Worm (Caenorhabditis elegans): ENCODE results near the gene dim-1.

Gene dim-1

DNA sequence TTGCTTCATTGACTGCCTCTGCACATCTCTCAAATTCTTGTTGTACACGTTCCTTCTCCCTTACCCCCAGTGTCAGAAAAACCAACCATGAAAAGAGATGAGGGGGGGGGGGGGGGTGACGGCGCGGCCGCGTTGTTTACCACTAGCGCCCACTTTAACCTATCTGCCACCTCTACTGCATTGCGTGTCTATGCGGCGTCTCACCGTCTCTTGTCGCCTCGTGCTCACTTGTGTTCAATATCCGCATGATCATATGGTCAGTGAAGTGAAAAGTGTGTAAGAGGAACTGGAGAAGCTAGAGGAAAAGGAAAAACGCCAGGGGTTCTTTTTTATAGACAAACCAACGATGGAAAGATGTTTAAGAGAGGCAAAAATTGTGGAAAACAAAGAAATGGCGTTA lies 38.4 kb downstream of the dim-1 start (continued):
- TF ChIP-seq madf-10 (tag; optimal IDR thresholded peaks at IDR 0.05) (peak; percentile 70), hrde-1 (tag; optimal IDR thresholded peaks at IDR 0.05; ENCODE audit: borderline replicate concordance) (no peak), F37B4.10 (GFP tag; IDR thresholded peaks at IDR 0.05) (0 out of 2 replicates have a peak, but pooled peaks have one; percentile 26), F33H1.4 (GFP tag; IDR thresholded peaks at IDR 0.05) (0 out of 2 replicates have a peak, but pooled peaks have one; percentile 9), fkh-3 (tag; optimal IDR thresholded peaks at IDR 0.05) (no peak), Y95B8A.8 (GFP tag; IDR thresholded peaks at IDR 0.05) (peak; percentile 77; the same call in 1 of the 2 replicates), F52B5.7 (tag; optimal IDR thresholded peaks at IDR 0.05) (peak; percentile 75), K12H6.12 (tag; optimal IDR thresholded peaks at IDR 0.05) (peak; percentile 94), attf-5 (GFP tag; optimal IDR thresholded peaks at IDR 0.05) (peak; percentile 48), snpc-1.1 (tag; optimal IDR thresholded peaks at IDR 0.05; ENCODE audit: insufficient read depth) (no peak), lin-40 (tag; optimal IDR thresholded peaks at IDR 0.05) (peak; percentile 85), hmg-20 (GFP tag; IDR thresholded peaks at IDR 0.05) (peak; percentile 50; the same call in 1 of the 2 replicates), rpc-1 (optimal IDR thresholded peaks at IDR 0.05) (no peak), rpc-1 (tag; optimal IDR thresholded peaks at IDR 0.05) (no peak), efl-1 (GFP tag; optimal IDR thresholded peaks at IDR 0.05) (no peak), ceh-27 (GFP tag; optimal IDR thresholded peaks at IDR 0.05) (peak; percentile 98)

DNA sequence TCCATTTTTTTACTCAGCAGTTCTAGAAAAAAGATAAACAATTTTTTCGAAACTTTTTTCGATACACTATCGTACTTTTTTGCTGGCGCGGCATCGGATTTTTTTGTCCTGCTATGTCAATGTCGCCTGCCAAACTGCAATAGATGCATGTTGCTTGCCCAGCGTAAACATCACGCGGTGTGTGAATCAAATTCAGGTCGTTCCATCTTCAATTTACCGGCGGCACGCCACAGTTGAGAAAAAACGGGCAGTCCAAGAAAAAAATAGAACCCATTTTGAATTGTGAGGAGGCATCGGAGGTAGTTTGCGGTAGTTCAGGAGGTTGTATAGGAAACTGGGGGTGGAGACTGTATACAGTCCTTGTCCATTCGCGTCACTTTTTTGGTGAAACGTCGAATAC lies 39.6 kb downstream of the dim-1 start:
- TF ChIP-seq Y53F4B.3 (GFP tag; IDR thresholded peaks at IDR 0.05), result no peak
- TF ChIP-seq ama-1 (optimal IDR thresholded peaks at IDR 0.05), result peak; percentile 24
- TF ChIP-seq ama-1 (GFP tag; optimal IDR thresholded peaks at IDR 0.05), result no peak
- peak; percentile 18 for TF ChIP-seq tbp1 (GFP tag; optimal IDR thresholded peaks at IDR 0.05)
- TF ChIP-seq cebp-1 (GFP tag; IDR thresholded peaks at IDR 0.05), result no peak
- peak; percentile 34 for TF ChIP-seq cebp-1 (tag; optimal IDR thresholded peaks at IDR 0.05)
- peak; percentile 53 for TF ChIP-seq ztf-26 (tag; optimal IDR thresholded peaks at IDR 0.05)
- peak; percentile 26 for TF ChIP-seq ceh-27 (GFP tag; optimal IDR thresholded peaks at IDR 0.05)
- no peak for TF ChIP-seq sdz-38 (tag; optimal IDR thresholded peaks at IDR 0.05)
- no peak for TF ChIP-seq B0019.2 (GFP tag; conservative IDR thresholded peaks at IDR 0.05)
- no peak for TF ChIP-seq chd-7 (tag; optimal IDR thresholded peaks at IDR 0.05)
- 0 out of 2 replicates have a peak, but pooled peaks have one; percentile 20 for TF ChIP-seq pbrm-1 (GFP tag; IDR thresholded peaks at IDR 0.05)
- TF ChIP-seq lag-1 (GFP tag; IDR thresholded peaks at IDR 0.05), result no peak
- TF ChIP-seq somi-1 (GFP tag; optimal IDR thresholded peaks at IDR 0.05), result peak; percentile 32
- TF ChIP-seq ceh-100 (GFP tag; IDR thresholded peaks at IDR 0.05), result no peak
- TF ChIP-seq egl-44 (GFP tag; IDR thresholded peaks at IDR 0.05), result no peak

DNA sequence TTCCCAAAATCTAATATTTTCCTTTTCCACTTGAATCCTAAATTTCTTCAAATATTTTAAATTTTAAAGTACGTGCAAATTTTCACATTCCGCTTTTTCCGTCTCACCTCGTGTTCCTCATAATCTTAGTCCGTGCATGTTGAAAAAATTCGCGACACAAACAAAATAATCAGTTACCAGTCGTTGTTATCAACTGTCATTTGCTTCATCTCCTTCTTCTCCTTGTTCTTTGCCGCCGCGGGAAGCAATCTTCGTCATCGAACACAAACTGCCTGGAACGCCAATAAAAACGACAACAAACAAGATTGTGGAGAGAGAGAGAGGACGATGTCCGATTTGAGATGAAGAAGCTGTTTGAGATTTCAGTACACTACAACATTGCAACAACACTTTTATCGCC lies 40.3 kb downstream of the dim-1 start, which contains the start of gene C34D10.5:
Gene C34D10.5 (plus strand): TSS at position 269 of the 400 bp plus-strand sequence.
- TF ChIP-seq nhr-80 (tag; optimal IDR thresholded peaks at IDR 0.05) (peak; percentile 26), pha-4 (tag; optimal IDR thresholded peaks at IDR 0.05) (peak; percentile 35), F33H1.4 (GFP tag; IDR thresholded peaks at IDR 0.05) (no peak)

DNA sequence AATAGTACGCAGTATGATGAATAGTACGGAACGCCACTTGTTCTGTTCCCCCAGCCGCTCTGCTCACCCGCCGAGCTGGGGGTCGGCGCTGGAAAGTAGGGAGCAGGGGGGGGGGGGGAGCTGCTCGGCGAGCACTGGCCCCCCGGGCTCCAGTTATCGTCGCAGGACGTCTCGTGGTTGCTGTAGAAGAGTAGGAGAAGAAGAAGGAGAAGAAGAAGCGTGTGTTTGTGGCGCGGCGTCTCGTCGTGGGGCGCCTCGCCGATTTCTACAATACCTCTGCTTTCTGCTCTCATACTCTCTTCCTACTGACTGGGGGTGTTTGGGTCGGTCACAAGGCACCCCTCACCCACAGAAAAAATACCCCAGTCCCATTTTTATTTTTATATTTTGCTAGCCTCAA lies 40.7 kb downstream of the dim-1 start:
- TF ChIP-seq Y95B8A.8 (GFP tag; IDR thresholded peaks at IDR 0.05) (no peak), ztf-3 (GFP tag; optimal IDR thresholded peaks at IDR 0.05) (peak; percentile 31), B0019.2 (GFP tag; conservative IDR thresholded peaks at IDR 0.05) (0 out of 2 replicates have a peak, but pooled peaks have one; percentile 3), sea-2 (GFP tag; IDR thresholded peaks at IDR 0.05) (0 out of 2 replicates have a peak, but pooled peaks have one; percentile 43), hmg-1.2 (GFP tag; IDR thresholded peaks at IDR 0.05) (peak; percentile 41; the same call in 1 of the 2 replicates), ekl-4 (GFP tag; IDR thresholded peaks at IDR 0.05) (peak; percentile 60), K12H6.12 (tag; optimal IDR thresholded peaks at IDR 0.05) (peak; percentile 73), Y79H2A.3 (GFP tag; conservative IDR thresholded peaks at IDR 0.05) (no peak), ceh-40 (GFP tag; IDR thresholded peaks at IDR 0.05) (no peak), B0336.3 (GFP tag; IDR thresholded peaks at IDR 0.05) (peak; percentile 48; the same call in 1 of the 2 replicates), bed-2 (GFP tag; IDR thresholded peaks at IDR 0.05) (no peak), nhr-80 (tag; optimal IDR thresholded peaks at IDR 0.05) (no peak), hlh-12 (tag; optimal IDR thresholded peaks at IDR 0.05) (no peak), him-1 (tag; optimal IDR thresholded peaks at IDR 0.05) (no peak), unc-130 (GFP tag; optimal IDR thresholded peaks at IDR 0.05) (no peak), attf-5 (GFP tag; optimal IDR thresholded peaks at IDR 0.05) (peak; percentile 40), ets-4 (GFP tag; optimal IDR thresholded peaks at IDR 0.05) (no peak), let-526 (GFP tag; IDR thresholded peaks at IDR 0.05) (no peak)
